Fruit fly (Drosophila melanogaster) S2 (cell line): ENCODE measurements around the gene CG13893.

Source experiments
- CG8478 ChIP-seq: fragments of >200 bp; optimal IDR thresholded peaks from 2 replicates; lab custom pipeline; 2018
- CTCF ChIP-seq, 2 experiments: fragments of >200 bp; optimal IDR thresholded peaks; 2 replicates each; lab custom pipeline; 2018

dm6 chr3L:555898-556540, 47.8 kb downstream of the CG13893 start:
- TF ChIP-seq CTCF (optimal IDR thresholded peaks at IDR 0.05; lab: Kevin White, UChicago), result no peak
- no peak for TF ChIP-seq CG8478 (lab: Kevin White, UChicago)
